Worm (Caenorhabditis elegans): ENCODE measurements around the gene lgc-31.

lgc-31 gene

DNA sequence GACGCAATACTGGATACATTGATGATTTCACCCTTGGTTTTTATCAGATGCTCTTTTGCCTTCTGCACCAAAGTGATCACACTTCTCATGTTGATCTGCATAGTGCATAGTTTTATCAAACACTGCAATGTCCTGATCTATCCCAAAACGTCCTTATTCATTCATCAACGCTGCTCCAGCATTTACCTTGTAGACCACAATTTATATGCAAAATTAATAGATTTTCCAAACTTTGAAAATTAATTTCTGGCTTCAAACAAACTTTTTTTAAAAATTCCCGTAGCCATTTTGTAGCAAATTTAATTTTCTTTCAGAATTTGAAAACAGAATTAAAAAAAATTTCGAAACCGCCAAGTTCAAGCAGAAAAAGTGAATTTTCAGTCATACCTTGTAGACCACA, 37.3 kb downstream of the lgc-31 start, which contains the start of gene C06B8.3:
Gene C06B8.3, minus strand, starts transcription at position 101 of the 400 bp plus-strand sequence.
- TF ChIP-seq zag-1 (tag; optimal IDR thresholded peaks at IDR 0.05): no peak
- no peak for TF ChIP-seq eor-1 (tag; optimal IDR thresholded peaks at IDR 0.05)
- TF ChIP-seq pha-4 (tag; optimal IDR thresholded peaks at IDR 0.05): no peak
- TF ChIP-seq snpc-4 (tag; optimal IDR thresholded peaks at IDR 0.05): no peak
- TF ChIP-seq nfya-1 (tag; optimal IDR thresholded peaks at IDR 0.05; ENCODE audit: insufficient read depth): no peak
- TF ChIP-seq lsy-12 (tag; optimal IDR thresholded peaks at IDR 0.05): no peak
- TF ChIP-seq nhr-77 (tag; optimal IDR thresholded peaks at IDR 0.05): no peak
- no peak for TF ChIP-seq ceh-9 (tag; optimal IDR thresholded peaks at IDR 0.05)
- no peak for TF ChIP-seq fos-1 (tag; optimal IDR thresholded peaks at IDR 0.05)
- no peak for TF ChIP-seq nhr-25 (tag; optimal IDR thresholded peaks at IDR 0.05)
- no peak for TF ChIP-seq nhr-28 (tag; optimal IDR thresholded peaks at IDR 0.05)
- TF ChIP-seq nhr-76 (tag; optimal IDR thresholded peaks at IDR 0.05): no peak
- no peak for TF ChIP-seq egl-5 (tag; optimal IDR thresholded peaks at IDR 0.05)
- TF ChIP-seq lin-39 (tag; optimal IDR thresholded peaks at IDR 0.05): no peak
- no peak for TF ChIP-seq fkh-2 (tag; optimal IDR thresholded peaks at IDR 0.05)
- no peak for TF ChIP-seq mml-1 (tag; optimal IDR thresholded peaks at IDR 0.05)
- no peak for TF ChIP-seq elt-2 (tag; optimal IDR thresholded peaks at IDR 0.05)
- no peak for TF ChIP-seq sea-2 (GFP tag; optimal IDR thresholded peaks at IDR 0.05)
- no peak for TF ChIP-seq nhr-12 (tag; optimal IDR thresholded peaks at IDR 0.05)
- TF ChIP-seq nhr-23 (tag; optimal IDR thresholded peaks at IDR 0.05): no peak

DNA sequence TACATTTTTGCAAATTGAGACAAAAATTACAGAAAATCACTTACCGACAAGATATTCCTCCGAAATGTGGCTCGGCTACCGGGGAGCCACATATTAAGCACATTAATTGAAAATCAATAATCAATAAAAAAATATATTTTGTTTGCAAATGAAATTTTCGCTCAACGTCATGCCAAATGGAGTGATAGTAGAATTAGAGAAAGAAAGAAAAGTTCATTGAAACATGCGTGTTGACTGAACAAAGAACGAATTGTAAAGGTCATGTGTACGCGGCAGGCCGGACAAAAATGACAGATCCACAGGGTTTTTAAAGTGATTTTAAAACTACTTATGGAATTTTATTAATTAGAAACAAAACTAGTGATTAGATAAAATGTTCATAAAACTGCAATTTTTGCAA, 38.3 kb downstream of the lgc-31 start:
- no peak for TF ChIP-seq sea-2 (GFP tag; optimal IDR thresholded peaks at IDR 0.05)
- TF ChIP-seq pha-4 (tag; optimal IDR thresholded peaks at IDR 0.05): peak; percentile 72
- no peak for TF ChIP-seq ceh-82 (tag; optimal IDR thresholded peaks at IDR 0.05)
- TF ChIP-seq eor-1 (tag; optimal IDR thresholded peaks at IDR 0.05): no peak
- TF ChIP-seq fos-1 (tag; optimal IDR thresholded peaks at IDR 0.05): no peak
- TF ChIP-seq ceh-28 (tag; optimal IDR thresholded peaks at IDR 0.05): peak; percentile 58
- peak; percentile 25 for TF ChIP-seq elt-2 (tag; optimal IDR thresholded peaks at IDR 0.05)
- no peak for TF ChIP-seq snpc-4 (tag; optimal IDR thresholded peaks at IDR 0.05)
- TF ChIP-seq nhr-25 (tag; optimal IDR thresholded peaks at IDR 0.05): no peak
- TF ChIP-seq elt-3 (tag; optimal IDR thresholded peaks at IDR 0.05): no peak
- peak; percentile 30 for TF ChIP-seq pqm-1 (tag; optimal IDR thresholded peaks at IDR 0.05)
- peak; percentile 25 for TF ChIP-seq jun-1 (tag; optimal IDR thresholded peaks at IDR 0.05)

DNA sequence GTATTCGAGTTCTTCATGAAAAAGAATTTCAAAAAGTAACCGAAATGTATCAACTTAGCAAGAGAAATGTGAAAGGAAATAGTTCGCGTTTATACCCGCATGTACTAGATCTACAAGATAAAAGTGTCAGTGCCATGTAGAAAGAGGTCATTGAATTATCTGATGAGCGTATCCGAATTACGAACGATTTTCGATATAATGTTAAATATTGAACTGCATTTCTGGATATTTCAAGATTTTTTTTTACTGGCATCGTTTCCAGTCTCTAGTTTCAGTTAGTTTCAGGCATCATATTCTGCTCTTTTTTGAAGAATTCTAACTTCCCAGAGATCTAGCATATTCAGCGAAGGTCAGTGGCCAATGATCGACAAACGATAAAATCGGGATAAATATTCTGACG, 40.4 kb downstream of the lgc-31 start, which contains the start of gene nhr-150:
Gene nhr-150, minus strand, starts transcription at position 92 of the 400 bp plus-strand sequence.
- TF ChIP-seq elt-1 (tag; optimal IDR thresholded peaks at IDR 0.05) (peak; percentile 34), ztf-4 (tag; optimal IDR thresholded peaks at IDR 0.05) (no peak)

DNA sequence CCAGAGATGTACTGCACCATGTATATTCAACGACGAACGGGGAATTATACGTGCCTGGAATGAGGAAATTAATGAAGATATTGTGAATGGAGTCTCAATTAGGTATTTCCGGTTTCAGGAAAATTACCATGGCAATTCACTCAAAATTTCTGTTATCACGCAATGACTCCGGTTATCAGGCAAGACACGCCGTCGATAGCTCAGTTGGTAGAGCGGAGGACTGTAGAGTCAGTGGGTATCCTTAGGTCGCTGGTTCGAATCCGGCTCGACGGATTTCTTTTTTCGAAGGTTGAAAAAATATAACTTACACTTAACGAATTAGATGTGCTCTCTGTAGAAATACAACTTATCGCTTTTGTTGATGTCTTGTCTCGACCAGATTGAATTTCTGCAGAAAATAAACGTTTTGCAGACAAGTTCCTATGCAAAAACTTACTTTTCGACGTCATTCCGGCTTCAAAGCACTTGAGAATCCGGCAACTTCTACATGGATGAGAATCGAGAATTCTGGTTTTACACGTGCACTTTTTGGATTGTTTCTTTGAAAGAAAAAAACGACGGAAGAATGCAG, 41.2 kb downstream of the lgc-31 start:
- TF ChIP-seq aly-2 (tag; optimal IDR thresholded peaks at IDR 0.05) (no peak), skn-1 (tag; optimal IDR thresholded peaks at IDR 0.05) (no peak), pqm-1 (tag; optimal IDR thresholded peaks at IDR 0.05) (peak; percentile 1), nhr-237 (tag; optimal IDR thresholded peaks at IDR 0.05) (no peak), snpc-4 (tag; optimal IDR thresholded peaks at IDR 0.05) (no peak), jun-1 (tag; optimal IDR thresholded peaks at IDR 0.05) (no peak), egl-5 (tag; optimal IDR thresholded peaks at IDR 0.05) (no peak), elt-2 (tag; optimal IDR thresholded peaks at IDR 0.05) (peak; percentile 33), egl-27 (tag; optimal IDR thresholded peaks at IDR 0.05) (no peak)

DNA sequence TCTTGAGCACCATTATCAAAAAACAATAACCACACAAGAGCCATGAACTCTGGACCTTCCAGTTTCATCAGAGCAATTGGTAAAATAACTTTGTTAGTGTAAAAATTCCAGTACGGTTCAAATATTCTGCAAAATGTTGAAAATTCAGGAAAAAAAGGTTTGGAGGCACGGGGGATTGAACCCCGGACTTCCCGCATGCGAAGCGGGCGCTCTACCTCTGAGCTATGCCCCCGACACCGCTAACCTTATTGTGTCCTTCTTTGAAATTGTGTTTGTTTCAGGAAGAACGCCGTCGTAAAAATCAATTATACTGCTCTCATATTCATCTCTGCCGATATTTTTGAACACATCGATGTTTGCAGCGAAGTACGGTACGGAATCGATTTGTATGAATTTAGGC, 42.0 kb downstream of the lgc-31 start:
- TF ChIP-seq eor-1 (tag; optimal IDR thresholded peaks at IDR 0.05) (no peak), tbx-2 (tag; optimal IDR thresholded peaks at IDR 0.05) (no peak), hmg-11 (tag; optimal IDR thresholded peaks at IDR 0.05) (no peak), ztf-4 (tag; optimal IDR thresholded peaks at IDR 0.05) (no peak), nhr-28 (tag; optimal IDR thresholded peaks at IDR 0.05) (no peak), ztf-11 (tag; optimal IDR thresholded peaks at IDR 0.05) (no peak), nhr-12 (tag; optimal IDR thresholded peaks at IDR 0.05) (no peak), egl-5 (tag; optimal IDR thresholded peaks at IDR 0.05) (no peak), zag-1 (tag; optimal IDR thresholded peaks at IDR 0.05) (no peak), daf-12 (tag; optimal IDR thresholded peaks at IDR 0.05) (no peak), nfya-1 (tag; optimal IDR thresholded peaks at IDR 0.05; ENCODE audit: insufficient read depth) (no peak), ceh-16 (tag; optimal IDR thresholded peaks at IDR 0.05) (no peak), aly-2 (tag; optimal IDR thresholded peaks at IDR 0.05) (no peak)

Measured in whole organism, L3 larva.